Fruit fly (Drosophila melanogaster) whole organism, embryonic: ENCODE data around the gene jet.

Experiments used
- CG10366 ChIP-seq: fragments of 200-800 bp; sonication (Bioruptor generic); IDR thresholded peaks from 2 replicates; pipeline ENCODE4 v1.3.6; 2022; ENCODE audit warnings: missing biosample characterization, missing genetic modification characterization
- CG10462 ChIP-seq: fragments of 200-800 bp; sonication (Bioruptor generic); optimal IDR thresholded peaks from 2 replicates; lab custom pipeline; 2016; ENCODE audit warnings: missing biosample characterization, missing genetic modification characterization
- CG10654 ChIP-seq: fragments of 200-800 bp; sonication (Bioruptor generic); optimal IDR thresholded peaks from 2 replicates; lab custom pipeline; 2016; ENCODE audit warnings: missing biosample characterization, missing genetic modification characterization
- CG11504 ChIP-seq: fragments of 200-800 bp; sonication (Bioruptor generic); optimal IDR thresholded peaks from 3 replicates; lab custom pipeline; 2019; ENCODE audit warnings: missing biosample characterization, mild to moderate bottlenecking, missing genetic modification characterization, moderate library complexity
- CG12391 ChIP-seq: fragments of 200-800 bp; sonication (Bioruptor generic); optimal IDR thresholded peaks from 3 replicates; lab custom pipeline; 2018; ENCODE audit warnings: missing biosample characterization, mild to moderate bottlenecking, missing genetic modification characterization, moderate library complexity
- CG15073 ChIP-seq: fragments of 200-800 bp; sonication (Bioruptor generic); optimal IDR thresholded peaks from 2 replicates; lab custom pipeline; 2016; ENCODE audit warnings: missing biosample characterization, missing genetic modification characterization
- CG2199 ChIP-seq: fragments of 200-800 bp; sonication (Bioruptor generic); IDR thresholded peaks from 3 replicates; pipeline ENCODE4 v1.3.6; 2022; ENCODE audit warnings: missing biosample characterization, missing genetic modification characterization
- CG2678 ChIP-seq: fragments of 200-800 bp; sonication (Bioruptor generic); optimal IDR thresholded peaks from 3 replicates; lab custom pipeline; 2019; ENCODE audit warnings: missing biosample characterization, mild to moderate bottlenecking, missing genetic modification characterization, moderate library complexity
- CG30431 ChIP-seq: fragments of 200-800 bp; sonication (Bioruptor generic); optimal IDR thresholded peaks from 2 replicates; lab custom pipeline; 2017; ENCODE audit warnings: missing biosample characterization, missing genetic modification characterization
- CG31388 ChIP-seq: fragments of 200-800 bp; sonication (Bioruptor generic); optimal IDR thresholded peaks from 2 replicates; lab custom pipeline; 2016; ENCODE audit warnings: missing biosample characterization, missing genetic modification characterization
- CG3407 ChIP-seq: fragments of 200-800 bp; sonication (Bioruptor generic); optimal IDR thresholded peaks from 2 replicates; lab custom pipeline; 2018; ENCODE audit warnings: missing biosample characterization, mild to moderate bottlenecking, missing genetic modification characterization
- CG7556 ChIP-seq: fragments of 200-800 bp; sonication (Bioruptor generic); optimal IDR thresholded peaks from 2 replicates; lab custom pipeline; 2017; ENCODE audit warnings: missing biosample characterization, mild to moderate bottlenecking, missing genetic modification characterization
- CG7745 ChIP-seq: fragments of 200-800 bp; sonication (Bioruptor generic); optimal IDR thresholded peaks from 2 replicates; lab custom pipeline; 2018; ENCODE audit warnings: missing biosample characterization, mild to moderate bottlenecking, missing genetic modification characterization, moderate library complexity
- CG9797 ChIP-seq: fragments of 200-800 bp; sonication (Bioruptor generic); optimal IDR thresholded peaks from 3 replicates; lab custom pipeline; 2018; ENCODE audit warnings: missing biosample characterization, mild to moderate bottlenecking, missing genetic modification characterization
- Chrac-16 ChIP-seq: fragments of 200-800 bp; sonication (Bioruptor generic); optimal IDR thresholded peaks from 3 replicates; lab custom pipeline; 2016; ENCODE audit warnings: missing biosample characterization, missing genetic modification characterization
- Dp ChIP-seq: fragments of 200-800 bp; sonication (Bioruptor generic); optimal IDR thresholded peaks from 2 replicates; lab custom pipeline; 2018; ENCODE audit warnings: missing biosample characterization, mild to moderate bottlenecking, missing genetic modification characterization, moderate library complexity
- Dref ChIP-seq: fragments of 200-800 bp; sonication (Bioruptor generic); IDR thresholded peaks from 2 replicates; pipeline ENCODE4 v1.3.6; 2022; ENCODE audit warnings: missing biosample characterization, missing genetic modification characterization
- Eip74EF ChIP-seq, 2 experiments: fragments of 200-800 bp in 1 of 2; fragments of >200 bp in 1 of 2; sonication (Bioruptor generic) in 1 of 2; optimal IDR thresholded peaks; 2 replicates each; lab custom pipeline; 2017 to 2019; ENCODE audit warnings: missing biosample characterization in 2 of 2, missing genetic modification characterization in 2 of 2, mild to moderate bottlenecking in 1 of 2, moderate library complexity in 1 of 2
- Elba2 ChIP-seq: fragments of 200-800 bp; sonication (Bioruptor generic); optimal IDR thresholded peaks from 3 replicates; lab custom pipeline; 2016; ENCODE audit warnings: missing biosample characterization, missing genetic modification characterization
- HLH54F ChIP-seq: fragments of 200-800 bp; sonication (Bioruptor generic); optimal IDR thresholded peaks from 3 replicates; lab custom pipeline; 2016; ENCODE audit warnings: missing biosample characterization, missing genetic modification characterization
- Kr ChIP-seq: fragments of 200-800 bp; sonication (Bioruptor generic); optimal IDR thresholded peaks from 2 replicates; lab custom pipeline; 2017; ENCODE audit warnings: missing biosample characterization, mild to moderate bottlenecking, missing genetic modification characterization
- Mad ChIP-seq: fragments of 200-800 bp; sonication (Bioruptor generic); optimal IDR thresholded peaks from 2 replicates; lab custom pipeline; 2016; ENCODE audit warnings: missing biosample characterization, missing genetic modification characterization
- Mes4 ChIP-seq: fragments of 200-800 bp; sonication (Bioruptor generic); optimal IDR thresholded peaks from 2 replicates; lab custom pipeline; 2016; ENCODE audit warnings: missing biosample characterization, missing genetic modification characterization
- Oli ChIP-seq: fragments of 200-800 bp; sonication (Bioruptor generic); optimal IDR thresholded peaks from 2 replicates; lab custom pipeline; 2018; ENCODE audit warnings: missing biosample characterization, mild to moderate bottlenecking, missing genetic modification characterization, moderate library complexity
- Ravus ChIP-seq: fragments of 200-800 bp; sonication (Bioruptor generic); IDR thresholded peaks from 2 replicates; pipeline ENCODE4 v1.3.6; 2022; ENCODE audit warnings: missing biosample characterization, missing genetic modification characterization
- Scr ChIP-seq: fragments of 200-800 bp; sonication (Bioruptor generic); IDR thresholded peaks from 2 replicates; pipeline ENCODE4 v1.3.6; 2022; ENCODE audit warnings: missing biosample characterization, missing genetic modification characterization; ENCODE audit not compliant: partially characterized antibody
- Six4 ChIP-seq: fragments of 200-800 bp; sonication (Bioruptor generic); optimal IDR thresholded peaks from 2 replicates; lab custom pipeline; 2016; ENCODE audit warnings: missing biosample characterization, missing genetic modification characterization
- Spps ChIP-seq: fragments of 200-800 bp; sonication (Bioruptor generic); optimal IDR thresholded peaks from 2 replicates; lab custom pipeline; 2018; ENCODE audit warnings: missing biosample characterization, mild to moderate bottlenecking, missing genetic modification characterization
- ash1 ChIP-seq: fragments of 200-800 bp; sonication (Bioruptor generic); optimal IDR thresholded peaks from 2 replicates; lab custom pipeline; 2018; ENCODE audit warnings: missing biosample characterization, mild to moderate bottlenecking, missing genetic modification characterization
- bab2 ChIP-seq: fragments of 200-800 bp; sonication (Bioruptor generic); optimal IDR thresholded peaks from 2 replicates; lab custom pipeline; 2016; ENCODE audit warnings: missing biosample characterization, missing genetic modification characterization
- bigmax ChIP-seq: fragments of 200-800 bp; sonication (Bioruptor generic); optimal IDR thresholded peaks from 2 replicates; lab custom pipeline; 2018; ENCODE audit warnings: missing biosample characterization, mild to moderate bottlenecking, missing genetic modification characterization
- dmrt99B ChIP-seq: fragments of 200-800 bp; sonication (Bioruptor generic); optimal IDR thresholded peaks from 2 replicates; lab custom pipeline; 2018; ENCODE audit warnings: missing biosample characterization, mild to moderate bottlenecking, missing genetic modification characterization, moderate library complexity
- dpn ChIP-seq, 2 experiments: fragments of 200-800 bp; sonication (Bioruptor generic); optimal IDR thresholded peaks; 3 replicates each; lab custom pipeline; 2016; ENCODE audit warnings: missing biosample characterization in 2 of 2, missing genetic modification characterization in 2 of 2
- eve ChIP-seq, 2 experiments: fragments of >200 bp; optimal IDR thresholded peaks; 2 replicates each; lab custom pipeline; 2017; ENCODE audit warnings: missing biosample characterization in 2 of 2, missing genetic modification characterization in 2 of 2
- fd64A ChIP-seq: fragments of 200-800 bp; sonication (Bioruptor generic); optimal IDR thresholded peaks from 3 replicates; lab custom pipeline; 2018; ENCODE audit warnings: missing biosample characterization, mild to moderate bottlenecking, missing genetic modification characterization
- hkb ChIP-seq, 2 experiments: fragments of 200-800 bp in 1 of 2; fragments of >200 bp in 1 of 2; sonication (Bioruptor generic) in 1 of 2; IDR thresholded peaks in 1 of 2; optimal IDR thresholded peaks in 1 of 2; 2 replicates each; pipeline versions ENCODE4 v1.3.6 to Lab custom; 2017 to 2022; ENCODE audit warnings: missing biosample characterization in 1 of 2, missing genetic modification characterization in 1 of 2
- jigr1 ChIP-seq: fragments of 200-800 bp; sonication (Bioruptor generic); IDR thresholded peaks from 3 replicates; pipeline ENCODE4 v1.3.6; 2022; ENCODE audit warnings: missing biosample characterization, missing genetic modification characterization
- nmo ChIP-seq: fragments of 200-800 bp; sonication (Bioruptor generic); optimal IDR thresholded peaks from 2 replicates; lab custom pipeline; 2018; ENCODE audit warnings: missing biosample characterization, mild to moderate bottlenecking, missing genetic modification characterization, moderate library complexity
- pros ChIP-seq: fragments of 200-800 bp; sonication (Bioruptor generic); optimal IDR thresholded peaks from 3 replicates; lab custom pipeline; 2019; ENCODE audit warnings: missing biosample characterization, mild to moderate bottlenecking, missing genetic modification characterization, moderate library complexity
- pzg ChIP-seq: fragments of 200-800 bp; sonication (Bioruptor generic); optimal IDR thresholded peaks from 3 replicates; lab custom pipeline; 2018; ENCODE audit warnings: missing biosample characterization, mild to moderate bottlenecking, missing genetic modification characterization, moderate library complexity
- run ChIP-seq: fragments of 200-800 bp; sonication (Bioruptor generic); optimal IDR thresholded peaks from 3 replicates; lab custom pipeline; 2018; ENCODE audit warnings: missing biosample characterization, mild to moderate bottlenecking, missing genetic modification characterization
- sd ChIP-seq: fragments of 200-800 bp; sonication (Bioruptor generic); optimal IDR thresholded peaks from 3 replicates; lab custom pipeline; 2018; ENCODE audit warnings: missing biosample characterization, mild to moderate bottlenecking, missing genetic modification characterization, moderate library complexity
- sna ChIP-seq: fragments of 200-800 bp; sonication (Bioruptor generic); IDR thresholded peaks from 2 replicates; pipeline ENCODE4 v1.3.6; 2022; ENCODE audit warnings: missing biosample characterization, missing genetic modification characterization; ENCODE audit not compliant: partially characterized antibody
- sob ChIP-seq: fragments of 200-800 bp; sonication (Bioruptor generic); IDR thresholded peaks from 2 replicates; pipeline ENCODE4 v1.3.6; 2022; ENCODE audit warnings: missing biosample characterization, missing genetic modification characterization
- tin ChIP-seq: fragments of 200-800 bp; sonication (Bioruptor generic); optimal IDR thresholded peaks from 3 replicates; lab custom pipeline; 2016; ENCODE audit warnings: missing biosample characterization, missing genetic modification characterization
- trh ChIP-seq: fragments of 200-800 bp; sonication (Bioruptor generic); optimal IDR thresholded peaks from 2 replicates; lab custom pipeline; 2016; ENCODE audit warnings: missing biosample characterization, missing genetic modification characterization
- ttk ChIP-seq: fragments of 200-800 bp; sonication (Bioruptor generic); IDR thresholded peaks from 2 replicates; pipeline ENCODE4 v2.1.2; 2022; ENCODE audit warnings: missing biosample characterization, missing genetic modification characterization
- unpg ChIP-seq: fragments of 200-800 bp; sonication (Bioruptor generic); optimal IDR thresholded peaks from 3 replicates; lab custom pipeline; 2018; ENCODE audit warnings: missing biosample characterization, mild to moderate bottlenecking, missing genetic modification characterization, moderate library complexity
- zen2 ChIP-seq: fragments of 200-800 bp; sonication (Bioruptor generic); IDR thresholded peaks from 3 replicates; pipeline ENCODE4 v1.3.6; 2022; ENCODE audit warnings: missing biosample characterization, missing genetic modification characterization; ENCODE audit not compliant: partially characterized antibody

Gene jet

DNA sequence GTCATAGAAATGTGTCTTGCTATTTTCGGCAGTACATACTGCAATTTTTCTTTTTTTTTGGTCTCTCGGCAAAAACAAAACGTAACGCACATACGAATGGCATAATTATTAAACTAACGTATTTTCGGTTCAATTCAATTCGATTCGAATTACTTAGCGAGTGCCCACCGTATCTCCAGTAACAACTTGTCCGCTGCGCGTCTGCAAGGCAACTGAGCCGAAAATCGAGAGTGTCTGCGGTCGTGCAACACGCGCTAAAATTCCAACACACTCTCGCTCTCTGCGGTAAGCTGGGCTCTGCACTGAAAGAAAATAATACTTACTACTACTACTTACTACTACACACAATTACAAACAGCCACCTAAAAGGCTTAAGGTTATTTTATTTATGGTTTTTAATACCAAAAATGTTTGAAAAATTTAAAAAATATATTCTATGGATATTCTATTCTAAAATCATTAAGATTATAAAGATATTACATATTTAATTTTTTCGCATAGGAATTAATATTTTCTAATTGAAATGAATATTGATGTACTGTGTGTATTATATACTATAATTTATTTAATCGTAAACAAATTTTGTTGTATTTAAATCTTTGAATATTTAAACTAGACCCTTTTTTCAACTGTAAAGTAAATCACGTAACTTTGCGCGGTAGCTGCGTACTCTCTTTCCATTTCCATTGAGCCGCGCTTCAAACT lies 42.9 kb downstream of the jet start, which contains the start of gene snsl (continued):
- TF ChIP-seq Mad (GFP tag; lab: Kevin White, UChicago) (no peak), CG31388 (GFP tag; lab: Kevin White, UChicago) (no peak), CG12391 (tag; lab: Kevin White, UChicago) (peak; percentile 81), Six4 (GFP tag; lab: Kevin White, UChicago) (peak; percentile 35), sob (GFP tag; lab: Robert Waterston, UW) (no peak; the same call in 1 of the 2 replicates), CG2678 (tag; lab: Kevin White, UChicago) (peak; percentile 88), sna (no peak), CG30431 (GFP tag; lab: Kevin White, UChicago) (no peak), CG3407 (GFP tag; lab: Kevin White, UChicago) (no peak), CG7745 (tag; lab: Kevin White, UChicago) (no peak), Elba2 (GFP tag; lab: Kevin White, UChicago) (no peak), trh (no peak), CG15073 (no peak), Ravus (GFP tag; lab: Robert Waterston, UW) (no peak), CG9797 (GFP tag; lab: Kevin White, UChicago) (no peak), tin (GFP tag; lab: Kevin White, UChicago) (peak; percentile 40), Eip74EF (GFP tag; optimal IDR thresholded peaks at IDR 0.05; lab: Kevin White, UChicago) (peak in 1 of 2 experiments; percentile 85), eve (GFP tag; optimal IDR thresholded peaks at IDR 0.05; lab: Kevin White, UChicago) (no peak), zen2 (GFP tag; lab: Robert Waterston, UW) (no peak), CG10654 (peak; percentile 1), Dp (GFP tag; lab: Kevin White, UChicago) (no peak), run (tag; lab: Kevin White, UChicago) (peak; percentile 65), Mes4 (GFP tag; lab: Kevin White, UChicago) (no peak), hkb (optimal IDR thresholded peaks at IDR 0.05; lab: Kevin White, UChicago) (no peak), hkb (GFP tag; IDR thresholded peaks at IDR 0.05; lab: Robert Waterston, UW) (no peak), Dref (GFP tag; lab: Robert Waterston, UW) (no peak), CG2199 (no peak), pzg (GFP tag; lab: Kevin White, UChicago) (no peak), CG11504 (tag; lab: Kevin White, UChicago) (peak; percentile 90), Oli (peak; percentile 80), CG10462 (GFP tag; lab: Kevin White, UChicago) (no peak), HLH54F (GFP tag; lab: Kevin White, UChicago) (no peak), nmo (GFP tag; lab: Kevin White, UChicago) (peak; percentile 79), dmrt99B (tag; lab: Kevin White, UChicago) (peak; percentile 89), bigmax (no peak), ash1 (GFP tag; lab: Kevin White, UChicago) (no peak), CG7556 (GFP tag; lab: Kevin White, UChicago) (peak; percentile 84), Spps (tag; lab: Kevin White, UChicago) (no peak), ttk (GFP tag; lab: Robert Waterston, UW) (0 out of 2 replicates have a peak, but pooled peaks have one; percentile 32), bab2 (GFP tag; lab: Kevin White, UChicago) (no peak), pros (GFP tag; lab: Kevin White, UChicago) (no peak), CG10366 (peak; percentile 18; the same call in 1 of the 2 replicates), fd64A (GFP tag; lab: Kevin White, UChicago) (no peak), Chrac-16 (GFP tag; lab: Kevin White, UChicago) (no peak), unpg (GFP tag; lab: Kevin White, UChicago) (peak; percentile 52), dpn (GFP tag; optimal IDR thresholded peaks at IDR 0.05; lab: Kevin White, UChicago) (peak in 1 of 2 experiments; percentile 52), jigr1 (GFP tag; lab: Robert Waterston, UW) (0 out of 3 replicates have a peak, but pooled peaks have one; percentile 36), Scr (GFP tag; lab: Robert Waterston, UW) (no peak), Kr (GFP tag; lab: Kevin White, UChicago) (no peak), sd (tag; lab: Kevin White, UChicago) (peak; percentile 55)
